Worm (Caenorhabditis elegans) whole organism, late embryonic: ENCODE data around the gene rib-1.

Experiments
- F13H6.1 ChIP-seq: sonication (generic microtip); optimal IDR thresholded peaks from 2 replicates; lab custom pipeline; 2016; ENCODE audit warnings: missing genetic modification characterization, missing compliant biosample characterization
- K09A11.1 ChIP-seq: sonication (generic microtip); optimal IDR thresholded peaks from 2 replicates; lab custom pipeline; 2017; ENCODE audit warnings: antibody characterized with exemption, mild to moderate bottlenecking, missing genetic modification characterization, missing compliant biosample characterization; ENCODE audit not compliant: insufficient read depth
- T23F11.4 ChIP-seq: fragments of 200-800 bp; sonication (Bioruptor generic); optimal IDR thresholded peaks from 2 replicates; lab custom pipeline; 2018; ENCODE audit warnings: mild to moderate bottlenecking, missing genetic modification characterization, missing compliant biosample characterization
- ahr-1 ChIP-seq: sonication (generic microtip); optimal IDR thresholded peaks from 2 replicates; lab custom pipeline; 2016; ENCODE audit warnings: missing genetic modification characterization, missing compliant biosample characterization
- ama-1 ChIP-seq: fragments of 150-350 bp; optimal IDR thresholded peaks from 2 replicates; lab custom pipeline; 2014
- ceh-14 ChIP-seq: sonication (generic microtip); optimal IDR thresholded peaks from 2 replicates; lab custom pipeline; 2016; ENCODE audit warnings: missing genotype, missing genetic modification characterization, missing compliant biosample characterization
- ceh-18 ChIP-seq: sonication (generic microtip); optimal IDR thresholded peaks from 2 replicates; lab custom pipeline; 2016; ENCODE audit warnings: missing genetic modification characterization, missing compliant biosample characterization
- ceh-19 ChIP-seq: fragments of 200-800 bp; sonication (Bioruptor generic); optimal IDR thresholded peaks from 2 replicates; lab custom pipeline; 2018; ENCODE audit warnings: mild to moderate bottlenecking, missing genetic modification characterization, missing compliant biosample characterization
- ceh-22 ChIP-seq: sonication (generic microtip); optimal IDR thresholded peaks from 2 replicates; lab custom pipeline; 2017; ENCODE audit warnings: missing biosample characterization, missing genetic modification characterization
- ceh-24 ChIP-seq: sonication (generic microtip); optimal IDR thresholded peaks from 2 replicates; lab custom pipeline; 2016; ENCODE audit warnings: mild to moderate bottlenecking, missing genetic modification characterization, missing compliant biosample characterization
- ceh-30 ChIP-seq: fragments of 150-350 bp; optimal IDR thresholded peaks from 2 replicates; lab custom pipeline; 2014; ENCODE audit warnings: missing biosample characterization, missing genetic modification characterization
- ceh-31 ChIP-seq: sonication (generic microtip); optimal IDR thresholded peaks from 2 replicates; lab custom pipeline; 2016; ENCODE audit warnings: missing genetic modification characterization, missing compliant biosample characterization
- ceh-34 ChIP-seq: sonication (generic microtip); optimal IDR thresholded peaks from 2 replicates; lab custom pipeline; 2016; ENCODE audit warnings: mild to moderate bottlenecking, missing genetic modification characterization, missing compliant biosample characterization
- ceh-45 ChIP-seq: fragments of 200-800 bp; sonication (Bioruptor generic); IDR thresholded peaks from 2 replicates; pipeline ENCODE4 v1.3.6; 2022; ENCODE audit warnings: missing genetic modification reagents, missing genetic modification characterization, missing compliant biosample characterization
- ceh-48 ChIP-seq: sonication (generic microtip); optimal IDR thresholded peaks from 2 replicates; lab custom pipeline; 2016; ENCODE audit warnings: missing genetic modification characterization, inconsistent platforms, missing compliant biosample characterization
- ceh-6 ChIP-seq: fragments of 200-800 bp; sonication (Bioruptor generic); optimal IDR thresholded peaks from 2 replicates; lab custom pipeline; 2018; ENCODE audit warnings: mild to moderate bottlenecking, missing genetic modification characterization, missing compliant biosample characterization
- ceh-9 ChIP-seq: sonication (generic microtip); optimal IDR thresholded peaks from 2 replicates; lab custom pipeline; 2016; ENCODE audit warnings: mild to moderate bottlenecking, missing genetic modification characterization, inconsistent platforms, missing compliant biosample characterization
- che-1 ChIP-seq: sonication (generic microtip); optimal IDR thresholded peaks from 2 replicates; lab custom pipeline; 2016; ENCODE audit warnings: mild to moderate bottlenecking, missing genetic modification characterization, missing compliant biosample characterization
- dve-1 ChIP-seq: sonication (generic microtip); optimal IDR thresholded peaks from 2 replicates; lab custom pipeline; 2017; ENCODE audit warnings: antibody characterized with exemption, mild to moderate bottlenecking, missing genetic modification characterization, missing compliant biosample characterization
- elt-2 ChIP-seq: sonication (generic microtip); optimal IDR thresholded peaks from 2 replicates; lab custom pipeline; 2016; ENCODE audit warnings: missing genetic modification reagents, missing genetic modification characterization, missing compliant biosample characterization
- elt-4 ChIP-seq: sonication (generic microtip); optimal IDR thresholded peaks from 2 replicates; lab custom pipeline; 2016; ENCODE audit warnings: missing genetic modification characterization, missing compliant biosample characterization
- ets-4 ChIP-seq: sonication (generic microtip); optimal IDR thresholded peaks from 2 replicates; lab custom pipeline; 2016; ENCODE audit warnings: missing genetic modification characterization, missing compliant biosample characterization
- fax-1 ChIP-seq: sonication (generic microtip); optimal IDR thresholded peaks from 2 replicates; lab custom pipeline; 2016; ENCODE audit warnings: missing genotype, missing genetic modification characterization, missing compliant biosample characterization
- fkh-10 ChIP-seq: fragments of 150-350 bp; optimal IDR thresholded peaks from 2 replicates; lab custom pipeline; 2014; ENCODE audit warnings: missing biosample characterization, missing genetic modification reagents, missing genetic modification characterization
- hlh-30 ChIP-seq: sonication (generic microtip); optimal IDR thresholded peaks from 2 replicates; lab custom pipeline; 2017; ENCODE audit warnings: antibody characterized with exemption, missing genetic modification characterization, missing compliant biosample characterization; ENCODE audit not compliant: insufficient read depth
- hlh-8 ChIP-seq: sonication (generic microtip); optimal IDR thresholded peaks from 2 replicates; lab custom pipeline; 2016; ENCODE audit warnings: missing genotype, missing genetic modification characterization, missing compliant biosample characterization
- lim-6 ChIP-seq: sonication (generic microtip); optimal IDR thresholded peaks from 2 replicates; lab custom pipeline; 2016; ENCODE audit warnings: missing genetic modification characterization, missing compliant biosample characterization
- lin-11 ChIP-seq: fragments of 200-800 bp; sonication (Bioruptor generic); optimal IDR thresholded peaks from 2 replicates; lab custom pipeline; 2018; ENCODE audit warnings: mild to moderate bottlenecking, missing genetic modification characterization, missing compliant biosample characterization
- mec-3 ChIP-seq: sonication (generic microtip); optimal IDR thresholded peaks from 2 replicates; lab custom pipeline; 2016; ENCODE audit warnings: borderline replicate concordance, missing genetic modification characterization, missing compliant biosample characterization
- nfya-1 ChIP-seq: sonication (generic microtip); optimal IDR thresholded peaks from 2 replicates; lab custom pipeline; 2017; ENCODE audit warnings: missing genetic modification characterization, mild to moderate bottlenecking, missing compliant biosample characterization, antibody characterized with exemption, moderate library complexity
- nhr-232 ChIP-seq: sonication (generic microtip); optimal IDR thresholded peaks from 2 replicates; lab custom pipeline; 2016; ENCODE audit warnings: missing genetic modification characterization, missing compliant biosample characterization
- npax-4 ChIP-seq: sonication (generic microtip); optimal IDR thresholded peaks from 2 replicates; lab custom pipeline; 2016; ENCODE audit warnings: missing genetic modification characterization, missing compliant biosample characterization
- pat-9 ChIP-seq: fragments of 200-800 bp; sonication (Bioruptor generic); optimal IDR thresholded peaks from 2 replicates; lab custom pipeline; 2018; ENCODE audit warnings: mild to moderate bottlenecking, missing genetic modification characterization, moderate library complexity, missing compliant biosample characterization
- pax-1 ChIP-seq: fragments of 150-350 bp; optimal IDR thresholded peaks from 2 replicates; lab custom pipeline; 2014; ENCODE audit warnings: missing biosample characterization, missing genetic modification characterization
- pha-2 ChIP-seq: sonication (generic microtip); optimal IDR thresholded peaks from 2 replicates; lab custom pipeline; 2017; ENCODE audit warnings: mild to moderate bottlenecking, missing genetic modification characterization, missing compliant biosample characterization
- pha-4 ChIP-seq: fragments of 150-350 bp; optimal IDR thresholded peaks from 2 replicates; lab custom pipeline; 2018; ENCODE audit warnings: missing biosample characterization, missing genetic modification reagents, missing genetic modification characterization
- pqm-1 ChIP-seq: sonication (generic microtip); optimal IDR thresholded peaks from 2 replicates; lab custom pipeline; 2016; ENCODE audit warnings: missing genetic modification characterization, missing compliant biosample characterization
- pros-1 ChIP-seq: fragments of 150-350 bp; optimal IDR thresholded peaks from 2 replicates; lab custom pipeline; 2014; ENCODE audit warnings: missing biosample characterization, missing genetic modification reagents, missing genetic modification characterization
- ref-2 ChIP-seq: sonication (generic microtip); optimal IDR thresholded peaks from 2 replicates; lab custom pipeline; 2016; ENCODE audit warnings: missing genetic modification characterization, missing compliant biosample characterization
- rnt-1 ChIP-seq: sonication (generic microtip); optimal IDR thresholded peaks from 2 replicates; lab custom pipeline; 2016; ENCODE audit warnings: missing genetic modification characterization, missing compliant biosample characterization
- sox-2 ChIP-seq: fragments of 200-800 bp; sonication (Bioruptor generic); IDR thresholded peaks from 2 replicates; pipeline ENCODE4 v1.3.6; 2022; ENCODE audit warnings: missing genetic modification reagents, missing genetic modification characterization, missing compliant biosample characterization
- tbx-2 ChIP-seq: sonication (generic microtip); optimal IDR thresholded peaks from 2 replicates; lab custom pipeline; 2016; ENCODE audit warnings: missing genetic modification characterization, missing compliant biosample characterization
- tbx-7 ChIP-seq: sonication (generic microtip); optimal IDR thresholded peaks from 2 replicates; lab custom pipeline; 2016; ENCODE audit warnings: missing genotype, missing genetic modification characterization, missing compliant biosample characterization
- ttx-3 ChIP-seq: sonication (generic microtip); optimal IDR thresholded peaks from 2 replicates; lab custom pipeline; 2016; ENCODE audit warnings: missing genetic modification reagents, missing genetic modification characterization, missing compliant biosample characterization
- unc-3 ChIP-seq, 2 experiments: fragments of 200-800 bp in 1 of 2; sonication (Bioruptor generic) in 1 of 2; sonication (generic microtip) in 1 of 2; conservative IDR thresholded peaks in 1 of 2; optimal IDR thresholded peaks in 1 of 2; 2 replicates each; pipeline versions ENCODE4 v1.3.6 to Lab custom; 2016 to 2022; ENCODE audit warnings: missing compliant biosample characterization in 2 of 2, missing genetic modification characterization in 2 of 2, missing genetic modification reagents in 1 of 2
- unc-42 ChIP-seq: sonication (generic microtip); optimal IDR thresholded peaks from 2 replicates; lab custom pipeline; 2016; ENCODE audit warnings: missing genotype, missing genetic modification characterization, missing compliant biosample characterization
- unc-55 ChIP-seq: sonication (generic microtip); optimal IDR thresholded peaks from 2 replicates; lab custom pipeline; 2017; ENCODE audit warnings: missing biosample characterization, missing genetic modification reagents, missing genetic modification characterization
- zip-5 ChIP-seq: sonication (generic microtip); optimal IDR thresholded peaks from 2 replicates; lab custom pipeline; 2016; ENCODE audit warnings: missing genetic modification characterization, missing compliant biosample characterization
- ztf-16 ChIP-seq: sonication (generic microtip); optimal IDR thresholded peaks from 2 replicates; lab custom pipeline; 2017; ENCODE audit warnings: missing genetic modification characterization, missing compliant biosample characterization

The rib-1 gene

ce11 chrIV:11593415-11594190 lies 15.0 kb downstream of the rib-1 start, which contains the start of gene F40F11.3:
Gene F40F11.3, minus strand, starts transcription at chrIV:11594003.
- peak; percentile 16 for TF ChIP-seq ceh-6 (GFP tag; lab: Kevin White, UChicago)
- TF ChIP-seq elt-4 (tag; lab: Kevin White, UChicago) = no peak
- peak; percentile 1 for TF ChIP-seq K09A11.1 (tag; lab: Kevin White, UChicago)
- no peak for TF ChIP-seq unc-3 (GFP tag; conservative IDR thresholded peaks at IDR 0.05; lab: Robert Waterston, UW)
- no peak for TF ChIP-seq unc-3 (tag; optimal IDR thresholded peaks at IDR 0.05; lab: Kevin White, UChicago)
- no peak for TF ChIP-seq che-1 (tag; lab: Kevin White, UChicago)
- TF ChIP-seq unc-55 (GFP tag; lab: Kevin White, UChicago) = peak; percentile 86
- peak; percentile 58 for TF ChIP-seq ceh-31
- TF ChIP-seq pqm-1 = no peak
- no peak for TF ChIP-seq ets-4 (tag; lab: Kevin White, UChicago)
- TF ChIP-seq hlh-30 (tag; lab: Kevin White, UChicago) = peak; percentile 68
- no peak for TF ChIP-seq nhr-232 (tag; lab: Kevin White, UChicago)
- TF ChIP-seq ceh-22 = peak; percentile 86
- TF ChIP-seq fkh-10 (GFP tag; lab: Kevin White, UChicago) = peak; percentile 61
- TF ChIP-seq ceh-14 (tag; lab: Kevin White, UChicago) = peak; percentile 36
- peak; percentile 77 for TF ChIP-seq dve-1 (tag; lab: Kevin White, UChicago)
- no peak for TF ChIP-seq zip-5
- TF ChIP-seq ttx-3 (tag; lab: Kevin White, UChicago) = peak; percentile 23
- TF ChIP-seq F13H6.1 (tag; lab: Kevin White, UChicago) = peak; percentile 24
- TF ChIP-seq ceh-30 (tag; lab: Kevin White, UChicago) = peak; percentile 37
- TF ChIP-seq tbx-2 (tag; lab: Kevin White, UChicago) = peak; percentile 80
- TF ChIP-seq pha-2 (tag; lab: Kevin White, UChicago) = no peak
- no peak for TF ChIP-seq pax-1 (tag; lab: Kevin White, UChicago)
- TF ChIP-seq ceh-45 (GFP tag; lab: Robert Waterston, UW) = no peak
- peak; percentile 76 for TF ChIP-seq pros-1 (tag; lab: Kevin White, UChicago)
- TF ChIP-seq lim-6 (tag; lab: Kevin White, UChicago) = peak; percentile 30
- TF ChIP-seq hlh-8 (tag; lab: Kevin White, UChicago) = peak; percentile 67
- peak; percentile 41 for TF ChIP-seq ceh-19 (GFP tag; lab: Kevin White, UChicago)
- no peak for TF ChIP-seq pha-4
- peak; percentile 80 for TF ChIP-seq ref-2 (tag; lab: Kevin White, UChicago)
- TF ChIP-seq unc-42 (tag; lab: Kevin White, UChicago) = peak; percentile 91
- peak; percentile 33 for TF ChIP-seq ceh-48
- no peak for TF ChIP-seq ama-1
- TF ChIP-seq npax-4 (tag; lab: Kevin White, UChicago) = no peak
- peak; percentile 31 for TF ChIP-seq pat-9 (tag; lab: Kevin White, UChicago)
- TF ChIP-seq ceh-34 (tag; lab: Kevin White, UChicago) = peak; percentile 70
- peak; percentile 69 for TF ChIP-seq ceh-18 (tag; lab: Kevin White, UChicago)
- TF ChIP-seq rnt-1 (tag; lab: Kevin White, UChicago) = no peak
- TF ChIP-seq nfya-1 (tag; lab: Kevin White, UChicago) = peak; percentile 88
- no peak for TF ChIP-seq fax-1 (tag; lab: Kevin White, UChicago)

ce11 chrIV:11594191-11594673 lies 15.6 kb downstream of the rib-1 start, which contains the start of gene mig-38:
Gene mig-38, plus strand, starts transcription at chrIV:11594244.
- TF ChIP-seq ceh-34 (tag; lab: Kevin White, UChicago) (peak; percentile 20), ceh-9 (tag; lab: Kevin White, UChicago) (no peak), ahr-1 (tag; lab: Kevin White, UChicago) (no peak), ceh-24 (tag; lab: Kevin White, UChicago) (no peak), ama-1 (peak; percentile 84), dve-1 (tag; lab: Kevin White, UChicago) (no peak), ceh-31 (peak; percentile 25), pat-9 (tag; lab: Kevin White, UChicago) (no peak), lin-11 (tag; lab: Kevin White, UChicago) (no peak), elt-4 (tag; lab: Kevin White, UChicago) (peak; percentile 26), elt-2 (no peak), sox-2 (GFP tag; lab: Robert Waterston, UW) (no peak), T23F11.4 (GFP tag; lab: Kevin White, UChicago) (no peak), nfya-1 (tag; lab: Kevin White, UChicago) (peak; percentile 58), mec-3 (tag; lab: Kevin White, UChicago) (peak; percentile 31), fkh-10 (GFP tag; lab: Kevin White, UChicago) (no peak), ztf-16 (tag; lab: Kevin White, UChicago) (no peak), npax-4 (tag; lab: Kevin White, UChicago) (no peak), tbx-7 (tag; lab: Kevin White, UChicago) (no peak)
